Fruit fly (Drosophila melanogaster): ENCODE results near the gene CG13937.

CG13937 gene

dm6 chr3L:1886125-1886544 lies 3.3 kb upstream of the CG13937 start (continued):
- TF ChIP-seq stc (GFP tag; IDR thresholded peaks at IDR 0.05) (peak; percentile 82), CG4617 (GFP tag; optimal IDR thresholded peaks at IDR 0.05; ENCODE audit: borderline replicate concordance) (peak; percentile 32), dpn (GFP tag; optimal IDR thresholded peaks at IDR 0.05) (peak; percentile 76 to 84), Jarid2 (GFP tag; optimal IDR thresholded peaks at IDR 0.05) (no peak), Bdp1 (GFP tag; optimal IDR thresholded peaks at IDR 0.05) (peak; percentile 70), jigr1 (GFP tag; IDR thresholded peaks at IDR 0.05) (peak; percentile 56; the same call in 1 of the 3 replicates), CG1529 (GFP tag; optimal IDR thresholded peaks at IDR 0.05) (peak; percentile 81), chif (GFP tag; optimal IDR thresholded peaks at IDR 0.05) (peak; percentile 86 to 92), CG3407 (GFP tag; optimal IDR thresholded peaks at IDR 0.05) (peak; percentile 77), CG8281 (tag; optimal IDR thresholded peaks at IDR 0.05) (peak; percentile 64), ase (GFP tag; IDR thresholded peaks at IDR 0.05) (peak; percentile 67; the same call in 2 of the 3 replicates), Blimp-1 (GFP tag; optimal IDR thresholded peaks at IDR 0.05) (peak; percentile 83), CG6175 (GFP tag; IDR thresholded peaks at IDR 0.05) (no peak; the same call in 2 of the 3 replicates), Awh (GFP tag; IDR thresholded peaks at IDR 0.05) (peak; percentile 85), bigmax (GFP tag; optimal IDR thresholded peaks at IDR 0.05) (no peak), CG32767 (GFP tag; IDR thresholded peaks at IDR 0.05) (peak; percentile 80), CkIIα-i1 (GFP tag; IDR thresholded peaks at IDR 0.05) (no peak), CG8089 (GFP tag; optimal IDR thresholded peaks at IDR 0.05) (peak; percentile 79), da (GFP tag; optimal IDR thresholded peaks at IDR 0.05) (peak; percentile 54), CG10462 (GFP tag; optimal IDR thresholded peaks at IDR 0.05) (peak; percentile 81), chn (GFP tag; optimal IDR thresholded peaks at IDR 0.05) (peak; percentile 84), CG14441 (GFP tag; IDR thresholded peaks at IDR 0.05) (peak; percentile 88), ab (GFP tag; optimal IDR thresholded peaks at IDR 0.05) (no peak), tup (GFP tag; optimal IDR thresholded peaks at IDR 0.05) (no peak), Hr3 (GFP tag; optimal IDR thresholded peaks at IDR 0.05) (peak; percentile 80), CG18011 (GFP tag; optimal IDR thresholded peaks at IDR 0.05) (peak; percentile 26), CG2120 (GFP tag; optimal IDR thresholded peaks at IDR 0.05) (no peak), CG13287 (GFP tag; IDR thresholded peaks at IDR 0.05; ENCODE audit: partially characterized antibody) (no peak), Nf-YB (GFP tag; optimal IDR thresholded peaks at IDR 0.05) (peak; percentile 52), CG9876 (GFP tag; optimal IDR thresholded peaks at IDR 0.05) (peak; percentile 52), CG16815 (GFP tag; optimal IDR thresholded peaks at IDR 0.05) (peak; percentile 79), H2.0 (GFP tag; IDR thresholded peaks at IDR 0.05) (peak; percentile 79), CG15479 (GFP tag; optimal IDR thresholded peaks at IDR 0.05) (peak; percentile 72), GATAe (GFP tag; conservative IDR thresholded peaks at IDR 0.05) (no peak), trem (tag; optimal IDR thresholded peaks at IDR 0.05) (peak; percentile 83), ERR (GFP tag; optimal IDR thresholded peaks at IDR 0.05) (peak; percentile 37), zen2 (GFP tag; IDR thresholded peaks at IDR 0.05; ENCODE audit: partially characterized antibody) (no peak), vvl (GFP tag; IDR thresholded peaks at IDR 0.05) (peak; percentile 90), fd3F (GFP tag; optimal IDR thresholded peaks at IDR 0.05) (peak; percentile 37), CG14014 (GFP tag; IDR thresholded peaks at IDR 0.05) (peak; percentile 62; the same call in 1 of the 2 replicates), CG9727 (GFP tag; optimal IDR thresholded peaks at IDR 0.05) (peak; percentile 91), Dek (tag; optimal IDR thresholded peaks at IDR 0.05) (peak; percentile 27), CG33557 (GFP tag; optimal IDR thresholded peaks at IDR 0.05) (peak; percentile 34), ranshi (GFP tag; IDR thresholded peaks at IDR 0.05) (peak; percentile 79), BtbVII (GFP tag; optimal IDR thresholded peaks at IDR 0.05) (peak; percentile 29), Dbx (GFP tag; IDR thresholded peaks at IDR 0.05) (no peak; the same call in 2 of the 3 replicates), CG7987 (GFP tag; optimal IDR thresholded peaks at IDR 0.05) (no peak), HLH4C (GFP tag; IDR thresholded peaks at IDR 0.05; ENCODE audit: partially characterized antibody) (no peak), CG8388 (GFP tag; optimal IDR thresholded peaks at IDR 0.05) (peak; percentile 79), CG1832 (GFP tag; optimal IDR thresholded peaks at IDR 0.05) (no peak)

Measured in whole organism, embryonic.